Fruit fly (Drosophila melanogaster) whole organism, embryonic: ENCODE measurements around the gene Rpn2.

Source experiments
- Aef1 ChIP-seq: fragments of 200-800 bp; sonication (Bioruptor generic); IDR thresholded peaks from 3 replicates; pipeline ENCODE4 v1.3.6; 2022; ENCODE audit warnings: missing biosample characterization, missing genetic modification characterization
- CG10543 ChIP-seq: fragments of 200-800 bp; sonication (Bioruptor generic); optimal IDR thresholded peaks from 3 replicates; lab custom pipeline; 2017; ENCODE audit warnings: missing biosample characterization, mild to moderate bottlenecking, missing genetic modification characterization, moderate library complexity
- CG11398 ChIP-seq: fragments of 200-800 bp; sonication (Bioruptor generic); optimal IDR thresholded peaks from 2 replicates; lab custom pipeline; 2016; ENCODE audit warnings: missing biosample characterization, missing genetic modification characterization
- CG11696 ChIP-seq: fragments of 200-800 bp; sonication (Bioruptor generic); IDR thresholded peaks from 2 replicates; pipeline ENCODE4 v1.3.6; 2022; ENCODE audit warnings: missing biosample characterization, missing genetic modification characterization
- CG12659 ChIP-seq: fragments of 200-800 bp; sonication (Bioruptor generic); optimal IDR thresholded peaks from 3 replicates; lab custom pipeline; 2017; ENCODE audit warnings: mild to moderate bottlenecking, missing biosample characterization, missing genetic modification reagents, missing genetic modification characterization
- CG13287 ChIP-seq: fragments of 200-800 bp; sonication (Bioruptor generic); IDR thresholded peaks from 2 replicates; pipeline ENCODE4 v1.3.6; 2022; ENCODE audit warnings: missing biosample characterization, missing genetic modification characterization; ENCODE audit not compliant: partially characterized antibody
- CG13894 ChIP-seq: fragments of 200-800 bp; sonication (Bioruptor generic); optimal IDR thresholded peaks from 3 replicates; lab custom pipeline; 2018; ENCODE audit warnings: missing biosample characterization, mild to moderate bottlenecking, missing genetic modification characterization, moderate library complexity
- CG14050 ChIP-seq: fragments of 200-800 bp; sonication (Bioruptor generic); IDR thresholded peaks from 3 replicates; pipeline ENCODE4 v1.3.6; 2022; ENCODE audit warnings: missing biosample characterization, missing genetic modification characterization
- CG15696 ChIP-seq: fragments of 200-800 bp; sonication (Bioruptor generic); optimal IDR thresholded peaks from 2 replicates; lab custom pipeline; 2019; ENCODE audit warnings: missing biosample characterization, mild to moderate bottlenecking, missing genetic modification characterization, moderate library complexity
- CG16813 ChIP-seq: fragments of 200-800 bp; sonication (Bioruptor generic); IDR thresholded peaks from 3 replicates; pipeline ENCODE4 v1.3.6; 2022; ENCODE audit warnings: missing biosample characterization, missing genetic modification characterization; ENCODE audit not compliant: partially characterized antibody
- CG17568 ChIP-seq: fragments of 200-800 bp; sonication (Bioruptor generic); optimal IDR thresholded peaks from 2 replicates; lab custom pipeline; 2018; ENCODE audit warnings: missing biosample characterization, mild to moderate bottlenecking, missing genetic modification characterization, moderate library complexity
- CG18599 ChIP-seq: fragments of 200-800 bp; sonication (Bioruptor generic); optimal IDR thresholded peaks from 3 replicates; lab custom pipeline; 2017; ENCODE audit warnings: missing biosample characterization, missing genetic modification characterization, mild to moderate bottlenecking, moderate library complexity, missing genetic modification reagents
- CG2116 ChIP-seq: fragments of 200-800 bp; sonication (Bioruptor generic); optimal IDR thresholded peaks from 3 replicates; lab custom pipeline; 2018; ENCODE audit warnings: missing biosample characterization, mild to moderate bottlenecking, missing genetic modification characterization
- CG2129 ChIP-seq: fragments of 200-800 bp; sonication (Bioruptor generic); IDR thresholded peaks from 2 replicates; pipeline ENCODE4 v1.3.6; 2022; ENCODE audit warnings: missing biosample characterization, missing genetic modification characterization; ENCODE audit not compliant: partially characterized antibody
- CG2199 ChIP-seq: fragments of 200-800 bp; sonication (Bioruptor generic); IDR thresholded peaks from 3 replicates; pipeline ENCODE4 v1.3.6; 2022; ENCODE audit warnings: missing biosample characterization, missing genetic modification characterization
- CG3163 ChIP-seq: fragments of 200-800 bp; sonication (Bioruptor generic); optimal IDR thresholded peaks from 3 replicates; lab custom pipeline; 2016; ENCODE audit warnings: missing biosample characterization, missing genetic modification characterization
- CG5180 ChIP-seq: fragments of 200-800 bp; sonication (Bioruptor generic); optimal IDR thresholded peaks from 3 replicates; lab custom pipeline; 2017; ENCODE audit warnings: missing biosample characterization, missing genetic modification characterization, mild to moderate bottlenecking, moderate library complexity, missing genetic modification reagents
- CG5953 ChIP-seq: fragments of 200-800 bp; sonication (Bioruptor generic); IDR thresholded peaks from 2 replicates; pipeline ENCODE4 v1.3.6; 2022; ENCODE audit warnings: missing biosample characterization, missing genetic modification characterization
- CG6272 ChIP-seq: fragments of 200-800 bp; sonication (Bioruptor generic); IDR thresholded peaks from 2 replicates; pipeline ENCODE4 v1.3.6; 2022; ENCODE audit warnings: missing biosample characterization, missing genetic modification characterization
- CG7271 ChIP-seq: fragments of 200-800 bp; sonication (Bioruptor generic); optimal IDR thresholded peaks from 2 replicates; lab custom pipeline; 2018; ENCODE audit warnings: missing biosample characterization, mild to moderate bottlenecking, missing genetic modification characterization, moderate library complexity
- CG8388 ChIP-seq: fragments of 200-800 bp; sonication (Bioruptor generic); optimal IDR thresholded peaks from 2 replicates; lab custom pipeline; 2019; ENCODE audit warnings: missing biosample characterization, mild to moderate bottlenecking, missing genetic modification characterization, moderate library complexity
- ERR ChIP-seq: fragments of 200-800 bp; sonication (Bioruptor generic); optimal IDR thresholded peaks from 2 replicates; lab custom pipeline; 2016; ENCODE audit warnings: missing biosample characterization, missing genetic modification characterization
- Ets97D ChIP-seq: fragments of 200-800 bp; sonication (Bioruptor generic); optimal IDR thresholded peaks from 3 replicates; lab custom pipeline; 2016; ENCODE audit warnings: missing biosample characterization, missing genetic modification characterization
- Fer1 ChIP-seq: fragments of 200-800 bp; sonication (Bioruptor generic); optimal IDR thresholded peaks from 2 replicates; lab custom pipeline; 2017; ENCODE audit warnings: missing biosample characterization, mild to moderate bottlenecking, missing genetic modification characterization
- HHEX ChIP-seq: fragments of 200-800 bp; sonication (Bioruptor generic); optimal IDR thresholded peaks from 3 replicates; lab custom pipeline; 2017; ENCODE audit warnings: missing biosample characterization, mild to moderate bottlenecking, missing genetic modification characterization, missing genetic modification reagents
- Hr39 ChIP-seq: fragments of >200 bp; optimal IDR thresholded peaks from 2 replicates; lab custom pipeline; 2017
- Hr78 ChIP-seq, 2 experiments: fragments of 200-800 bp in 1 of 2; fragments of >200 bp in 1 of 2; sonication (Bioruptor generic) in 1 of 2; optimal IDR thresholded peaks; 2 replicates each; lab custom pipeline; 2017 to 2019; ENCODE audit warnings: missing biosample characterization in 2 of 2, missing genetic modification characterization in 2 of 2, mild to moderate bottlenecking in 1 of 2, moderate library complexity in 1 of 2
- Lhr ChIP-seq: fragments of 200-800 bp; sonication (Bioruptor generic); optimal IDR thresholded peaks from 3 replicates; lab custom pipeline; 2017; ENCODE audit warnings: mild to moderate bottlenecking, missing biosample characterization, missing genetic modification reagents, missing genetic modification characterization
- Mrtf ChIP-seq: fragments of 200-800 bp; sonication (Bioruptor generic); IDR thresholded peaks from 3 replicates; pipeline ENCODE4 v1.3.6; 2022; ENCODE audit warnings: missing biosample characterization, missing genetic modification characterization
- NFAT ChIP-seq: fragments of 200-800 bp; sonication (Bioruptor generic); IDR thresholded peaks from 2 replicates; pipeline ENCODE4 v1.3.6; 2022; ENCODE audit warnings: missing biosample characterization, missing genetic modification characterization
- Nf-YA ChIP-seq: fragments of 200-800 bp; sonication (Bioruptor generic); IDR thresholded peaks from 2 replicates; pipeline ENCODE4 v1.3.6; 2022; ENCODE audit warnings: missing biosample characterization, missing genetic modification characterization
- Rx ChIP-seq: fragments of 200-800 bp; sonication (Bioruptor generic); IDR thresholded peaks from 2 replicates; pipeline ENCODE4 v1.3.6; 2022; ENCODE audit warnings: missing biosample characterization, missing genetic modification characterization
- ab ChIP-seq: fragments of 200-800 bp; sonication (Bioruptor generic); optimal IDR thresholded peaks from 2 replicates; lab custom pipeline; 2016; ENCODE audit warnings: missing biosample characterization, missing genetic modification characterization
- al ChIP-seq: fragments of 200-800 bp; sonication (Bioruptor generic); IDR thresholded peaks from 2 replicates; pipeline ENCODE4 v1.3.6; 2022; ENCODE audit warnings: missing biosample characterization, missing genetic modification characterization
- ase ChIP-seq: fragments of 200-800 bp; sonication (Bioruptor generic); IDR thresholded peaks from 3 replicates; pipeline ENCODE4 v1.3.6; 2022; ENCODE audit warnings: missing biosample characterization, missing genetic modification characterization
- chinmo ChIP-seq: fragments of 200-800 bp; sonication (Bioruptor generic); IDR thresholded peaks from 4 replicates; pipeline ENCODE4 v1.3.6; 2022; ENCODE audit warnings: missing biosample characterization, missing genetic modification characterization; ENCODE audit not compliant: partially characterized antibody
- dati ChIP-seq: fragments of 200-800 bp; sonication (Bioruptor generic); IDR thresholded peaks from 2 replicates; pipeline ENCODE4 v1.3.6; 2022; ENCODE audit warnings: missing biosample characterization, missing genetic modification characterization
- emc ChIP-seq: fragments of 200-800 bp; sonication (Bioruptor generic); optimal IDR thresholded peaks from 2 replicates; lab custom pipeline; 2016; ENCODE audit warnings: missing biosample characterization, missing genetic modification characterization
- exex ChIP-seq: fragments of 200-800 bp; sonication (Bioruptor generic); optimal IDR thresholded peaks from 4 replicates; lab custom pipeline; 2018; ENCODE audit warnings: missing biosample characterization, mild to moderate bottlenecking, missing genetic modification characterization, moderate library complexity
- gce ChIP-seq: fragments of 200-800 bp; sonication (Bioruptor generic); IDR thresholded peaks from 3 replicates; pipeline ENCODE4 v1.3.6; 2022; ENCODE audit warnings: missing biosample characterization, missing genetic modification characterization
- grn ChIP-seq: fragments of 200-800 bp; sonication (Bioruptor generic); optimal IDR thresholded peaks from 3 replicates; lab custom pipeline; 2017; ENCODE audit warnings: missing biosample characterization, missing genetic modification characterization
- mirr ChIP-seq: fragments of 200-800 bp; sonication (Bioruptor generic); optimal IDR thresholded peaks from 3 replicates; lab custom pipeline; 2018; ENCODE audit warnings: missing biosample characterization, mild to moderate bottlenecking, missing genetic modification characterization
- pzg ChIP-seq: fragments of 200-800 bp; sonication (Bioruptor generic); optimal IDR thresholded peaks from 3 replicates; lab custom pipeline; 2018; ENCODE audit warnings: missing biosample characterization, mild to moderate bottlenecking, missing genetic modification characterization, moderate library complexity
- sens ChIP-seq: fragments of 200-800 bp; sonication (Bioruptor generic); peaks from one replicate; lab custom pipeline; 2016; ENCODE audit warnings: missing biosample characterization, missing genetic modification characterization
- shn ChIP-seq: fragments of 200-800 bp; sonication (Bioruptor generic); optimal IDR thresholded peaks from 3 replicates; lab custom pipeline; 2016; ENCODE audit warnings: missing biosample characterization, missing genetic modification characterization
- vnd ChIP-seq: fragments of 200-800 bp; sonication (Bioruptor generic); IDR thresholded peaks from 3 replicates; pipeline ENCODE4 v1.3.6; 2022; ENCODE audit warnings: missing biosample characterization, missing genetic modification characterization; ENCODE audit not compliant: partially characterized antibody
- vvl ChIP-seq: fragments of 200-800 bp; sonication (Bioruptor generic); IDR thresholded peaks from 2 replicates; pipeline ENCODE4 v1.3.6; 2022; ENCODE audit warnings: missing biosample characterization, missing genetic modification characterization
- wek ChIP-seq: fragments of 200-800 bp; sonication (Bioruptor generic); optimal IDR thresholded peaks from 3 replicates; lab custom pipeline; 2018; ENCODE audit warnings: missing biosample characterization, mild to moderate bottlenecking, missing genetic modification characterization, moderate library complexity

The Rpn2 gene

dm6 chr3R:29158721-29159120, 5.4 kb downstream of the Rpn2 start (continued):
- TF ChIP-seq CG11398 (GFP tag; lab: Kevin White, UChicago) (no peak), CG5180 (no peak), CG16813 (no peak), Rx (GFP tag; lab: Robert Waterston, UW) (no peak), CG7271 (tag; lab: Kevin White, UChicago) (no peak), grn (peak; percentile 56), CG12659 (no peak), chinmo (0 out of 4 replicates have a peak, but pooled peaks have one; percentile 8), CG13287 (no peak), ab (no peak), ase (GFP tag; lab: Robert Waterston, UW) (no peak), CG17568 (no peak), shn (no peak), Ets97D (GFP tag; lab: Kevin White, UChicago) (no peak), CG6272 (GFP tag; lab: Robert Waterston, UW) (no peak), dati (no peak), exex (tag; lab: Kevin White, UChicago) (peak; percentile 92), ERR (GFP tag; lab: Kevin White, UChicago) (no peak), wek (GFP tag; lab: Kevin White, UChicago) (no peak), mirr (GFP tag; lab: Kevin White, UChicago) (peak; percentile 92), CG13894 (tag; lab: Kevin White, UChicago) (no peak), NFAT (GFP tag; lab: Robert Waterston, UW) (no peak)

- peak; percentile 7 for TF ChIP-seq sens (GFP tag; lab: Kevin White, UChicago)
- TF ChIP-seq Nf-YA (GFP tag; lab: Robert Waterston, UW), result no peak
- no peak for TF ChIP-seq Lhr (GFP tag; lab: Kevin White, UChicago)
- 0 out of 2 replicates have a peak, but pooled peaks have one; percentile 23 for TF ChIP-seq vvl (GFP tag; lab: Robert Waterston, UW)
- TF ChIP-seq CG2129 (GFP tag; lab: Robert Waterston, UW), result no peak
- no peak for TF ChIP-seq CG8388 (GFP tag; lab: Kevin White, UChicago)
- TF ChIP-seq ab, result no peak
- TF ChIP-seq CG11398 (GFP tag; lab: Kevin White, UChicago), result no peak
Observed at dm6 chr3R:29159620-29160019, 6.3 kb downstream of the Rpn2 start.

- no peak for TF ChIP-seq CG10543 (GFP tag; lab: Kevin White, UChicago)
- TF ChIP-seq Hr39 (lab: Kevin White, UChicago), result no peak
- no peak for TF ChIP-seq CG15696
- TF ChIP-seq Aef1 (GFP tag; lab: Robert Waterston, UW), result no peak
- peak; percentile 36 for TF ChIP-seq mirr (GFP tag; lab: Kevin White, UChicago)
- TF ChIP-seq CG18599 (GFP tag; lab: Kevin White, UChicago), result peak; percentile 36
- TF ChIP-seq Nf-YA (GFP tag; lab: Robert Waterston, UW), result no peak
- TF ChIP-seq gce (GFP tag; lab: Robert Waterston, UW), result no peak
- no peak for TF ChIP-seq CG3163 (GFP tag; lab: Kevin White, UChicago)
- TF ChIP-seq CG2199 (GFP tag; lab: Robert Waterston, UW), result no peak
- no peak for TF ChIP-seq Mrtf
- no peak for TF ChIP-seq pzg (GFP tag; lab: Kevin White, UChicago)
- TF ChIP-seq HHEX (GFP tag; lab: Kevin White, UChicago), result no peak
- no peak for TF ChIP-seq Fer1 (GFP tag; lab: Kevin White, UChicago)
- no peak for TF ChIP-seq CG13894 (tag; lab: Kevin White, UChicago)
- no peak for TF ChIP-seq Hr78 (GFP tag; optimal IDR thresholded peaks at IDR 0.05; lab: Kevin White, UChicago)
- TF ChIP-seq CG14050 (GFP tag; lab: Robert Waterston, UW), result no peak
- TF ChIP-seq exex (tag; lab: Kevin White, UChicago), result peak; percentile 84
- TF ChIP-seq CG5953 (GFP tag; lab: Robert Waterston, UW), result no peak
- TF ChIP-seq vnd (GFP tag; lab: Robert Waterston, UW), result no peak
- TF ChIP-seq CG2116 (GFP tag; lab: Kevin White, UChicago), result no peak
- no peak for TF ChIP-seq emc (GFP tag; lab: Kevin White, UChicago)
- no peak for TF ChIP-seq al (GFP tag; lab: Robert Waterston, UW)
- TF ChIP-seq CG11696, result peak; percentile 56
Observed at dm6 chr3R:29164930-29165693, 11.8 kb downstream of the Rpn2 start, which contains the start of gene CG11898. CG11898 (plus strand) TSS chr3R:29165643.
